Fruit fly (Drosophila melanogaster) S2 (cell line): ENCODE data around the gene Ldsdh1.

Experiments
- CG8478 ChIP-seq: fragments of >200 bp; optimal IDR thresholded peaks from 2 replicates; lab custom pipeline; 2018
- CTCF ChIP-seq, 2 experiments: fragments of >200 bp; optimal IDR thresholded peaks; 2 replicates each; lab custom pipeline; 2018

DNA sequence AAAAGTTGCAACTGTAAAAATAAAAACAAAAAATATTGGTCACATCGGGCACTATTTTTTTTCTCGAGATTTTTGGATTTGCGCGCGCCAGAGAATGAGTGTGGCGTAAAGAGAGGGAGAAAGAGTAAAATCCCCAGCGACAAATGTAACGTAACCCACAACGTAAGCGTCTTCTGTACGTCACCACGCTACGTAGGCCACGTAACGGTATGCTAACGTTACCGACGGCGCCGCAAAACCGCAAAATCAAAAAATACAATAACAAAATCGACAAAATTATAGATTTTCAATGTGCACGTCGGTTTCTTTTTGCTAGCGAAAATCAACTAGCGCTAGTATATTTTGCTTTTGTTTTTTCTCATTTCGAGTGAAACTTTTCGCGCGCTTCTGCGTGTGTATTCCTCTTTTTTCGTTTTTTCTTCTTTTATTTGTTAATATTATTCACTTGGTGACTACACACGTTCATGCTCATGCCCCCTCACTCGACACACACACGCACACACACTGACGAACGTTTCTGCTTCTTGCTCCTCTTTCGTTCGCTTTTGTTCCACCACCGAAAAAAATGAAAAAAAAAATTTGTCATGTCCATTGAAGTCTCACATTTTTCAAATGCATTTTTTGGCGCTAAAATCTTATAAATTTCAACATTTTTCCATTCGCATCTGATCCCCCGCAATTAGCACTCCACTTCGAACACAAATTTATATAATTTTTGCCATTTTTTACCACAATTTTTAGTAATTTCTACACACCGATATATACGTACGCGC, 21.1 kb downstream of the Ldsdh1 start:
- TF ChIP-seq CTCF (optimal IDR thresholded peaks at IDR 0.05; lab: Kevin White, UChicago) (no peak), CG8478 (lab: Kevin White, UChicago) (no peak)
